Worm (Caenorhabditis elegans) whole organism, midembryonic: ENCODE measurements around the gene prx-2.

ENCODE experiments used
- T22C8.4 ChIP-seq: fragments of 200-800 bp; sonication (Bioruptor generic); IDR thresholded peaks from 2 replicates; pipeline ENCODE4 v1.3.6; 2022; ENCODE audit warnings: missing genetic modification characterization, missing compliant biosample characterization
- cog-1 ChIP-seq: sonication (generic microtip); optimal IDR thresholded peaks from 2 replicates; lab custom pipeline; 2016; ENCODE audit warnings: missing genetic modification characterization, missing compliant biosample characterization
- flt-1 ChIP-seq: fragments of 200-800 bp; sonication (Bioruptor generic); IDR thresholded peaks from 2 replicates; pipeline ENCODE4 v1.3.6; 2022; ENCODE audit warnings: missing genetic modification characterization, missing compliant biosample characterization
- klf-2 ChIP-seq: fragments of 200-800 bp; sonication (Bioruptor generic); conservative IDR thresholded peaks from 2 replicates; pipeline ENCODE4 v1.3.6; 2022; ENCODE audit warnings: missing genetic modification reagents, missing genetic modification characterization, missing compliant biosample characterization
- med-1 ChIP-seq: sonication (generic microtip); optimal IDR thresholded peaks from 2 replicates; lab custom pipeline; 2017; ENCODE audit warnings: missing genetic modification characterization, mild to moderate bottlenecking, missing compliant biosample characterization, antibody characterized with exemption, missing genetic modification reagents; ENCODE audit not compliant: insufficient read depth
- ref-1 ChIP-seq: fragments of 200-800 bp; sonication (Bioruptor generic); conservative IDR thresholded peaks from 2 replicates; pipeline ENCODE4 v1.3.6; 2022; ENCODE audit warnings: missing genetic modification reagents, missing genetic modification characterization, missing compliant biosample characterization
- tab-1 ChIP-seq: fragments of 200-800 bp; sonication (Bioruptor generic); IDR thresholded peaks from 2 replicates; pipeline ENCODE4 v1.3.6; 2022; ENCODE audit warnings: missing genetic modification characterization, missing compliant biosample characterization
- ztf-23 ChIP-seq: fragments of 200-800 bp; sonication (Bioruptor generic); IDR thresholded peaks from 2 replicates; pipeline ENCODE4 v1.3.6; 2022; ENCODE audit warnings: missing genetic modification reagents, missing genetic modification characterization, missing compliant biosample characterization
- ztf-29 ChIP-seq: fragments of 200-800 bp; sonication (Bioruptor generic); IDR thresholded peaks from 2 replicates; pipeline ENCODE4 v1.3.6; 2022; ENCODE audit warnings: missing genetic modification reagents, missing genetic modification characterization, missing compliant biosample characterization

The prx-2 gene

ce11 chrIV:11691524-11691923 is 47.6 kb downstream of the prx-2 start:
- TF ChIP-seq T22C8.4 (GFP tag; lab: Robert Waterston, UW) = no peak
- no peak for TF ChIP-seq flt-1 (GFP tag; lab: Robert Waterston, UW)
- no peak for TF ChIP-seq med-1 (GFP tag; lab: Kevin White, UChicago)
- TF ChIP-seq klf-2 = no peak
- no peak for TF ChIP-seq ztf-23 (GFP tag; lab: Robert Waterston, UW)
- no peak for TF ChIP-seq ref-1 (GFP tag; lab: Robert Waterston, UW)
- TF ChIP-seq tab-1 (GFP tag; lab: Robert Waterston, UW) = no peak
- TF ChIP-seq ztf-29 = no peak
- TF ChIP-seq cog-1 (tag; lab: Kevin White, UChicago) = no peak

ce11 chrIV:11692071-11692673 is 48.2 kb downstream of the prx-2 start:
- TF ChIP-seq ztf-29 (peak; percentile 10; the same call in 1 of the 2 replicates), cog-1 (tag; lab: Kevin White, UChicago) (peak; percentile 52), med-1 (GFP tag; lab: Kevin White, UChicago) (no peak), T22C8.4 (GFP tag; lab: Robert Waterston, UW) (no peak), ztf-23 (GFP tag; lab: Robert Waterston, UW) (0 out of 2 replicates have a peak, but pooled peaks have one; percentile 14), tab-1 (GFP tag; lab: Robert Waterston, UW) (no peak), flt-1 (GFP tag; lab: Robert Waterston, UW) (0 out of 2 replicates have a peak, but pooled peaks have one; percentile 66), klf-2 (no peak)

- TF ChIP-seq tab-1 (GFP tag; lab: Robert Waterston, UW) (no peak), T22C8.4 (GFP tag; lab: Robert Waterston, UW) (no peak), klf-2 (no peak), flt-1 (GFP tag; lab: Robert Waterston, UW) (no peak), ztf-29 (no peak), ztf-23 (GFP tag; lab: Robert Waterston, UW) (no peak), ref-1 (GFP tag; lab: Robert Waterston, UW) (no peak), med-1 (GFP tag; lab: Kevin White, UChicago) (no peak), cog-1 (tag; lab: Kevin White, UChicago) (no peak)
Observed at ce11 chrIV:11693493-11693892, 49.6 kb downstream of the prx-2 start, which contains the start of gene ZK792.12. TSS of gene ZK792.12 (plus strand) at chrIV:11693793.

- TF ChIP-seq tab-1 (GFP tag; lab: Robert Waterston, UW) = no peak
- TF ChIP-seq T22C8.4 (GFP tag; lab: Robert Waterston, UW) = no peak
- TF ChIP-seq ztf-23 (GFP tag; lab: Robert Waterston, UW) = no peak
- no peak for TF ChIP-seq ztf-29
- TF ChIP-seq klf-2 = no peak
- no peak for TF ChIP-seq flt-1 (GFP tag; lab: Robert Waterston, UW)
- no peak for TF ChIP-seq ref-1 (GFP tag; lab: Robert Waterston, UW)
- TF ChIP-seq cog-1 (tag; lab: Kevin White, UChicago) = no peak
- no peak for TF ChIP-seq med-1 (GFP tag; lab: Kevin White, UChicago)
Observed at ce11 chrIV:11694143-11694542, 50.2 kb downstream of the prx-2 start, which contains the start of gene ZK792.7. TSS of gene ZK792.7 (plus strand) at chrIV:11694443.

- TF ChIP-seq cog-1 (tag; lab: Kevin White, UChicago) = no peak
- no peak for TF ChIP-seq ztf-23 (GFP tag; lab: Robert Waterston, UW)
- TF ChIP-seq ref-1 (GFP tag; lab: Robert Waterston, UW) = no peak
- no peak for TF ChIP-seq klf-2
- no peak for TF ChIP-seq T22C8.4 (GFP tag; lab: Robert Waterston, UW)
- TF ChIP-seq flt-1 (GFP tag; lab: Robert Waterston, UW) = no peak
- TF ChIP-seq tab-1 (GFP tag; lab: Robert Waterston, UW) = no peak
- no peak for TF ChIP-seq med-1 (GFP tag; lab: Kevin White, UChicago)
Observed at ce11 chrIV:11695634-11696033, 51.7 kb downstream of the prx-2 start.
